Fruit fly (Drosophila melanogaster) whole organism: ENCODE results near the gene Exo84.

Experiments used
- CG8478 ChIP-seq: fragments of >200 bp; optimal IDR thresholded peaks from 2 replicates; lab custom pipeline; 2018; ENCODE audit warnings: inconsistent platforms
- Dll ChIP-seq: fragments of >200 bp; optimal IDR thresholded peaks from 2 replicates; lab custom pipeline; 2017
- EcR ChIP-seq, 2 experiments: fragments of >200 bp; optimal IDR thresholded peaks; 2 replicates each; lab custom pipeline; 2017; ENCODE audit warnings: missing biosample characterization in 2 of 2, missing genetic modification characterization in 2 of 2, missing genetic modification reagents in 2 of 2
- pan ChIP-seq: fragments of >200 bp; optimal IDR thresholded peaks from 2 replicates; lab custom pipeline; 2017
- psq ChIP-seq: fragments of >200 bp; optimal IDR thresholded peaks from 2 replicates; lab custom pipeline; 2017
- usp ChIP-seq: fragments of >200 bp; optimal IDR thresholded peaks from 2 replicates; lab custom pipeline; 2017; ENCODE audit warnings: missing biosample characterization, missing genetic modification characterization, mixed read lengths

Exo84 gene

DNA sequence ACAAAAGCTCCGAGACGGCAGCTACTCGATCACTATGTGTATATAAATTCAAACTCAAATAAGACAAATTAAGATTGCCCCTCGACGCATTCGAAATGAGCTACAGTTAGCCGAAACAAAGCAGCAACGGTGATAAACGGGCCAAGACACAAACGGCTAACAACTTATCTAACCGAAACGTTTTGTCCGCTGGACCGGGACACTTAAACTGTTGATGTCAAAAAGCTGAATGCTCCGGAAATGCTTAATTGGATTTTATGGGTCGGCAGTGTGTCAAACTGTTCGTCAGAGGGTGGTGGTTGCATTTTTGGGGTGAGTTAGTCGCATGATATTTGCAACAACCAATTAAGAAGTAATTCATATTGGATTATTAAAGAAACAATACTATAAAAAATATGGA, 44.8 kb downstream of the Exo84 start:
- no peak for TF ChIP-seq Dll
- TF ChIP-seq CG8478: no peak
- no peak for TF ChIP-seq usp
- TF ChIP-seq EcR (GFP tag; optimal IDR thresholded peaks at IDR 0.05; lab: Kevin White, UChicago): no peak
- TF ChIP-seq psq: no peak
- no peak for TF ChIP-seq pan (lab: Kevin White, UChicago)

dm6 chr3R:26005978-26006934, 45.8 kb downstream of the Exo84 start:
- TF ChIP-seq EcR (GFP tag; optimal IDR thresholded peaks at IDR 0.05; lab: Kevin White, UChicago) (peak in 1 of 2 experiments; percentile 52), Dll (peak; percentile 71), psq (no peak)

DNA sequence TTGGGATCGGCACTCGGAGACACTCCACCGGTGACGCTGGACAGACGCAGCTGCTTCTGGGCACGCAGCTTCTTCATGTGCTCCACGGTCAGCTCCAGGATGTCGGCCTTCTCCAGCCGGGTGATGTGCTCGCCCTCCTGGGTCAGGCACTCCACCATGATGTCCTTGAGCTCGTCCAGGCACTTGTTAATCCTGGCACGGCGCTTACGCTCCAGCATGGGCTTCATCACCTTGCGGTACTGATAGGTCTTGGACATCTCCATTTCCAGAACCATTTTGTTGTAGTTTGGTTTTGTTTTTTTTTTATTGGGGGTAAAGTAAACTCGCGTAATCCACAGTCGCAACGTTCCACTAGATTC, 46.5 kb downstream of the Exo84 start:
- TF ChIP-seq EcR (GFP tag; optimal IDR thresholded peaks at IDR 0.05; lab: Kevin White, UChicago): no peak
- no peak for TF ChIP-seq Dll
- no peak for TF ChIP-seq pan (lab: Kevin White, UChicago)
- TF ChIP-seq psq: no peak
- TF ChIP-seq usp: no peak
- no peak for TF ChIP-seq CG8478

DNA sequence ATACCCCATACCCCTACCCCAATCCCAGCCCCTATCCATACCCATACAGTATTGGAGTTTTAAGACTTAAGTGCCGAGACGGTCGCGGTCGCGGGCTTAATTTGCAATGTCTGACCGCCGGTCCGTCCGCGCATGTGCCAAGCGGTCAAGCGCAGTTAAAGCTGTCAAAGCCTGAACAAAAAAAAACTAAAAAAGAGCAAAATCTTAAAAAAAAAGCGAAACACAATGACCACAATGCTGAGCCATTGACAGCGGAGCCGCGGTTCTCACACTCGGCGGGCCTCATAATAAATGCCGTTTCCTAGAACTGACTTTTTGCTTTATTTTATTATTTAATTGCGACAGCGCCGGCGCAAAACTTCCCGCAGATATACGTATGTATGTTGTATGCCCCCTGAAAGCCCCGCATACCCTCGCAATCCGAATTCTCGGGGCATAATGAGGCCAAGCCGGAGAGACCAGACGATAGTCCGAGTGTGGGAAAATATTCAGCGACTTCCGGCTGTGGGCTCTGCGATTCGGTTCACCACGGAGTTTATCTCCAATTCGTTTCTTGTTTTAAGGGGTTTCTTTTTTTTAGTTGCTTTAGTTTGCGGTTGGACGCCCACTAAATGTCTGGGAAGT, 47.6 kb downstream of the Exo84 start:
- no peak for TF ChIP-seq psq
- peak in 1 of 2 experiments; percentile 20 for TF ChIP-seq EcR (GFP tag; optimal IDR thresholded peaks at IDR 0.05; lab: Kevin White, UChicago)

DNA sequence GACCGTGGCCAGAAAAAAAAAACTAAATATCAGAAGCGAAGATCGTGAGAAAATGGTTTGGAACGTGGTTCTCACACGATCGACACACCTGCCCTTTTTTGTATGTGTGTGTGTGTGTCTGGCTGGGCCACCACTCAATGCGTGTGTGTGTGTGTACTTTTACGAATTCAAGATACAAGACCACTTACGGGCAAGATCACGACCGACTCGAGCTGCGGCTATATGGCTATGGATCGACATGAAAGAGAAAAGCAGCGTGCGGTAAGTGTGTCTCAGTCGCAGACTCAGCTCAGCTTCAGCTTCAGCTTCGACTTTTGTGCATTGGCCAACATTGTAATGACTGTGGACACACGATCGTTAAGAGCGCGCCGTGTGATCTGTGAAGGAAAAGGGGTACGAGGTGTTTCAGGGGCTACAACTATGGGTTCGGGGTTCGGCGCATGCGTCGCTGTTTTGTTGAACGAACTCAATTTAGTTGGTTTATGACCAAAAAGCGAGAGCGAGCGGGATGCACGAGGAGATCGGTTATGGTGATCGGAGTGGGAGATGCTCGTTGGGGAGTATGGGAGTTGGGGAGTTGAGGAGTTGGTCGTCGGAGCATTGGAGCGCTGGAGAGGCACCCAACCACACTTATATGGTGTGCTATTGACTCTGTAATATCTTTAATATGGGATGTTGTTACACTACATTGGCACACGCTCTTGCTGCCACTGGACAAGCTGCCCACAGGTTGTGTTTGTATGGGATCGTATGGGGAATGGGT, 49.3 kb downstream of the Exo84 start:
- TF ChIP-seq usp: no peak
- peak in 1 of 2 experiments; percentile 47 for TF ChIP-seq EcR (GFP tag; optimal IDR thresholded peaks at IDR 0.05; lab: Kevin White, UChicago)
- no peak for TF ChIP-seq CG8478
- TF ChIP-seq Dll: peak; percentile 0

DNA sequence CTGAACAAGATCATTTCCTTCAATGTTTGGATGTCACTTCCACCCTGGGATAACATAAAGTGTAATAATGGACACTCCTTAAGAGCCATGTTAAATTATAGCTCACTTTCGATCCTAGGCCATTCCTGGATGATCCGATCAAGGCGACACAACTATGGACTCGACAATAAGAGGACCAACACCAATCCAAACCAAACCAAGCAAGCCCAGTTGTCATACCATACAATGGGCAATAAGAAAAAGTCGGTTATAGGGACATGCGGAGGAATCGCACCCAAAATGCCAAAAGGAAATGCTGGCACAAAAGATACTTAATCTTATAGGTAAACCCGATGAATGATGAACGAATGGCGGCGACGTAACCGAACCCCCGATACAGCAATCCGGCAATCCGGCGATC, 50.0 kb downstream of the Exo84 start:
- TF ChIP-seq pan (lab: Kevin White, UChicago): no peak

- TF ChIP-seq usp (no peak), CG8478 (no peak), EcR (GFP tag; optimal IDR thresholded peaks at IDR 0.05; lab: Kevin White, UChicago) (no peak), psq (no peak), Dll (no peak)
Measured at dm6 chr3R:26000720-26001682, 51.1 kb downstream of the Exo84 start.
